Worm (Caenorhabditis elegans): ENCODE data around the gene lgc-37.
A peak's percentile ranks its signal among the peaks of the same experiment; 100 is the strongest.

The lgc-37 gene

DNA sequence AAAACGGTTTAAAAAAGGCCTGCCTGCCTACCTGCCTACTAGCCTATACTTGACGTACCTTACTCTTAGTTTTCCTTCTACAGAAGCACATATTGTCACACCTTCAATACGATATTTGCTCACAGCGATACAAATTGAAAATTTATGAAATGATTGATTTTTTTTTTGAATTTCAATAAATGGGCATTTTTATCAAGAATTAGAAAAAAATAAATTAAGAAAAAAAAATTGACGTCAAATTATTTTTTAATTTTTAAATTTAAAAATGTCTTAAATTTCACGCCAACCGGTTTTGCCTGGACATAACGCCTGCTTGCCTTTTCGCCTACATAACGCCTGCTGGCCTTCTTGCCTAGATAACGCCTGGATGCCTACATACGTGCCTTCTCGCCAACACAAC is 21.8 kb downstream of the lgc-37 start, which contains the start of gene BE10.5:
BE10.5 (minus strand) TSS at position 101 of the 400 bp plus-strand sequence.
- TF ChIP-seq sea-2 (GFP tag; optimal IDR thresholded peaks at IDR 0.05) (no peak), unc-62 (GFP tag; optimal IDR thresholded peaks at IDR 0.05) (no peak), ceh-16 (tag; optimal IDR thresholded peaks at IDR 0.05) (no peak), pqm-1 (tag; optimal IDR thresholded peaks at IDR 0.05) (no peak), egl-5 (tag; optimal IDR thresholded peaks at IDR 0.05) (no peak), nhr-237 (tag; optimal IDR thresholded peaks at IDR 0.05) (no peak), nhr-23 (tag; optimal IDR thresholded peaks at IDR 0.05) (no peak)

DNA sequence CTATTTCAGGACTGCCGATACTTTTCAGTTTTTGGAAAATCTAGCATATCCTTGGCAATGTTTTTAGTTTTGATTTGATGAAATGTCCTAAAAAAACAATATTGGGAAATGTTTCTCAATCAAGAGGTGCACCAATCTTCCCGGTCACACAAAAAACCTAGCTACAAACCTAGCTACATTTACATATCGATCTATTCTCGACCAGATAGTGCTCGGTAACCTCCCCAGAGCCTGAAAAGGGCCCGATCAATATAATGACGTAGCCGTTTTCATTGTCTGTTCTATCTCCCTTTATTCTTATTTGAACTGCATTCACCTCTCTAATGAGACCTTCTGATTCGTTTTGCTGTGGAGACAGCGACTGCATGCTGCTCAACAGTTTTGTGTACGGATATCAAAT is 22.8 kb downstream of the lgc-37 start, which contains the start of gene BE10.3:
BE10.3 (plus strand) TSS at position 301 of the 400 bp plus-strand sequence.
- TF ChIP-seq nhr-67 (tag; optimal IDR thresholded peaks at IDR 0.05) (no peak), pqm-1 (tag; optimal IDR thresholded peaks at IDR 0.05) (no peak), lsy-12 (tag; optimal IDR thresholded peaks at IDR 0.05) (no peak), ztf-4 (tag; optimal IDR thresholded peaks at IDR 0.05) (no peak)

DNA sequence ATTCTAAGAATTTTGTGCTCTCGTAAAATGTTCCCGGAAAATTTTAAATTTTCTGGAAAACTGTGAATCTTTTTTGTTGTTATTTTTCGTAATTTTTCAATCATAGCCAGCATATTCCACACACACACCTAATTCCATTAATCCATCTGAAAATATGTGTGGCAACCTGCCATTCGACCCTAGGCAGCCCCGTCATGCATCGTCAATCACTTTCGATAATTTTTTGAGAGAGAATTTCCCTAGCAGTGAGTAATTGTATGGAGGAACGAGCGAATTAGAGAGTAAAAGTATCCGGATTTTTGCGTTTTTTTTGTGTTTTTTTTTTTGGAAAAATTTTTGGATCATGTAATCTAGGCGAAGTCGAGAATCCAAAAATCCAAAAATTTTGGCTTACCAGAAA is 28.2 kb downstream of the lgc-37 start, which contains the start of gene BE10.4:
BE10.4 (plus strand) TSS at position 301 of the 400 bp plus-strand sequence.
- no peak for TF ChIP-seq elt-2 (tag; optimal IDR thresholded peaks at IDR 0.05)
- TF ChIP-seq unc-62 (GFP tag; optimal IDR thresholded peaks at IDR 0.05) = no peak
- TF ChIP-seq nhr-11 (tag; optimal IDR thresholded peaks at IDR 0.05) = no peak
- TF ChIP-seq aly-2 (tag; optimal IDR thresholded peaks at IDR 0.05) = no peak
- TF ChIP-seq ztf-4 (tag; optimal IDR thresholded peaks at IDR 0.05) = no peak
- no peak for TF ChIP-seq pqm-1 (tag; optimal IDR thresholded peaks at IDR 0.05)
- no peak for TF ChIP-seq daf-12 (tag; optimal IDR thresholded peaks at IDR 0.05)
- TF ChIP-seq fkh-10 (GFP tag; optimal IDR thresholded peaks at IDR 0.05) = no peak
- TF ChIP-seq nhr-28 (tag; optimal IDR thresholded peaks at IDR 0.05) = no peak
- TF ChIP-seq mml-1 (tag; optimal IDR thresholded peaks at IDR 0.05) = no peak
- no peak for TF ChIP-seq fos-1 (tag; optimal IDR thresholded peaks at IDR 0.05)
- TF ChIP-seq eor-1 (tag; optimal IDR thresholded peaks at IDR 0.05) = no peak
- TF ChIP-seq egl-27 (tag; optimal IDR thresholded peaks at IDR 0.05) = no peak
- TF ChIP-seq zag-1 (tag; optimal IDR thresholded peaks at IDR 0.05) = no peak
- no peak for TF ChIP-seq ceh-82 (tag; optimal IDR thresholded peaks at IDR 0.05)

DNA sequence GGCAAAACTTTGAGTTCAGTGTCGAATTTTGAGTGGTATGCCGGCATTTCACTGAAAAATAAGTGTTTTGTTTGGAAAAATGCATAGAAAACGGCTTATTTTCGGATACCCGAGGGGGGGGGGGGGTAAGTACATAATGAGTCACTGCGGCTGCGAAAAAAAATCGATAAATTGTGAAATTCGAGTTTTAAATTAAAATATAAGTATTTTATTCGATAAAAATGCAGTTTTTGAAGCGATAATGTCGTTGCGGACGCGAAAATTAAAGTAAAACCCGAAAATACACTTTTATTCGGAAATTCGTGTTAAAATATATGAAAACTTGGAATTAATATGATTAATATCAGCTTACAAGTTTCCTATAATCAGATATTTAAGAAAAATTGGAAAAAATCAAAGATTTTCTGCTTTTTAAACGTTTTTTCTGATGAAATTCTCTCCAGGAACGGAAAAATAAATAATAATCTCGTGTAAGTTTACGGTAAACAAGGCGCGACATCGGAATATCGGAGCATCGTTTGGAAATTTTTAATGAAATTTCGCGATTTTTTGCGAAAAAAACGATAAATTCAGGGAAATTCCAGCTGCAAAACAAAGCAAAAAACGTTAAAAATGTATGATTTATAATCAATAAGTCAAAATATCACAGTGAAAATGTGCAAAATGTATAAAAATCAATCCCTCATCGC is 33.2 kb downstream of the lgc-37 start, which contains the start of gene arx-5:
arx-5 (minus strand) TSS at position 51 of the 689 bp plus-strand sequence.
- TF ChIP-seq hmg-11 (tag; optimal IDR thresholded peaks at IDR 0.05) = peak; percentile 6
- TF ChIP-seq mml-1 (tag; optimal IDR thresholded peaks at IDR 0.05) = no peak
- TF ChIP-seq lin-15B (tag; optimal IDR thresholded peaks at IDR 0.05) = peak; percentile 46
- peak; percentile 38 for TF ChIP-seq nfya-1 (tag; optimal IDR thresholded peaks at IDR 0.05; ENCODE audit: insufficient read depth)
- no peak for TF ChIP-seq nhr-12 (tag; optimal IDR thresholded peaks at IDR 0.05)
- no peak for TF ChIP-seq elt-1 (tag; optimal IDR thresholded peaks at IDR 0.05)
- no peak for TF ChIP-seq unc-39 (tag; optimal IDR thresholded peaks at IDR 0.05)
- peak; percentile 62 for TF ChIP-seq pha-4 (tag; optimal IDR thresholded peaks at IDR 0.05)
- no peak for TF ChIP-seq nhr-28 (tag; optimal IDR thresholded peaks at IDR 0.05)
- peak; percentile 88 for TF ChIP-seq R02D3.7 (tag; optimal IDR thresholded peaks at IDR 0.05)
- no peak for TF ChIP-seq fkh-2 (tag; optimal IDR thresholded peaks at IDR 0.05)

DNA sequence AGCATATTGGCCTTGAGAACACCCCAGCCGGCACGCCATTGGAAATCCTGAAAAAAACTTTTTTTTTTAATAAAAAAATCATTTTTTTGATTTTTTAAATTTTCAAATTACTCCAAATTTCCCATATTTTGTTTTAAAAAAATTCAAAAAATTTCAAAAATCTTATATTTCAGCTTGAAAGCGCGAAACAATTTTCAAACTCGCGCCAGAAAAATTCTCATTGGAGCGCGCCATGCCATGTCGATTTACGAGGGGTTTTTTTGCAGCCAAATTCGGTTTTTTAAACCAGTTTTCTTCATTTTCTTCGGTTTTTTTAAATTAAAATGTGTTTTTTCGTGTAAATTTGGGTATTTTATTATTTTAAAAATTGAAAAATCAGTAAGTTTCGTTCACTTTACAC is 34.2 kb downstream of the lgc-37 start:
- no peak for TF ChIP-seq mml-1 (tag; optimal IDR thresholded peaks at IDR 0.05)
- TF ChIP-seq nhr-11 (tag; optimal IDR thresholded peaks at IDR 0.05) = no peak
- no peak for TF ChIP-seq aly-2 (tag; optimal IDR thresholded peaks at IDR 0.05)
- no peak for TF ChIP-seq ZK546.5 (tag; optimal IDR thresholded peaks at IDR 0.05)
- no peak for TF ChIP-seq nhr-25 (tag; optimal IDR thresholded peaks at IDR 0.05)
- no peak for TF ChIP-seq ceh-82 (tag; optimal IDR thresholded peaks at IDR 0.05)
- TF ChIP-seq ztf-4 (tag; optimal IDR thresholded peaks at IDR 0.05) = no peak
- TF ChIP-seq nhr-28 (tag; optimal IDR thresholded peaks at IDR 0.05) = no peak
- TF ChIP-seq pqm-1 (tag; optimal IDR thresholded peaks at IDR 0.05) = no peak
- no peak for TF ChIP-seq pha-4 (tag; optimal IDR thresholded peaks at IDR 0.05)
- TF ChIP-seq nhr-76 (tag; optimal IDR thresholded peaks at IDR 0.05) = no peak
- no peak for TF ChIP-seq ceh-28 (tag; optimal IDR thresholded peaks at IDR 0.05)
- TF ChIP-seq zag-1 (tag; optimal IDR thresholded peaks at IDR 0.05) = no peak

All from whole organism, L3 larva.